Fruit fly (Drosophila melanogaster) whole organism, wandering third instar larva: ENCODE data around the gene Ucp4A.

Source experiments
- Abd-B ChIP-seq: fragments of >200 bp; optimal IDR thresholded peaks from 2 replicates; lab custom pipeline; 2017; ENCODE audit warnings: missing biosample characterization, missing genetic modification characterization
- CG32264 ChIP-seq: fragments of 200-800 bp; sonication (Bioruptor generic); optimal IDR thresholded peaks from 2 replicates; lab custom pipeline; 2016; ENCODE audit warnings: missing biosample characterization, missing genetic modification characterization
- CG9705 ChIP-seq: fragments of 200-800 bp; sonication (Bioruptor generic); optimal IDR thresholded peaks from 2 replicates; lab custom pipeline; 2018; ENCODE audit warnings: missing biosample characterization, mild to moderate bottlenecking, missing genetic modification characterization
- CrebA ChIP-seq: fragments of 200-800 bp; sonication (Bioruptor generic); optimal IDR thresholded peaks from 2 replicates; lab custom pipeline; 2016; ENCODE audit warnings: missing biosample characterization, mild to moderate bottlenecking, missing genetic modification characterization, borderline replicate concordance
- Dfd ChIP-seq: fragments of >200 bp; optimal IDR thresholded peaks from 2 replicates; lab custom pipeline; 2017; ENCODE audit warnings: missing biosample characterization, missing genetic modification characterization
- Dif ChIP-seq: fragments of 200-275, 200-300 bp; sonication (Bioruptor generic); optimal IDR thresholded peaks from 2 replicates; lab custom pipeline; 2018; ENCODE audit warnings: missing biosample characterization, missing genetic modification characterization; ENCODE audit not compliant: partially characterized antibody
- GATAd ChIP-seq: sonication (Bioruptor generic); optimal IDR thresholded peaks from 2 replicates; lab custom pipeline; 2016; ENCODE audit warnings: missing biosample characterization, missing genetic modification characterization
- HLH106 ChIP-seq: fragments of 200-800 bp; optimal IDR thresholded peaks from 3 replicates; lab custom pipeline; 2019; ENCODE audit warnings: missing biosample characterization, mild to moderate bottlenecking, missing genetic modification characterization, moderate library complexity
- Hnf4 ChIP-seq: fragments of 200-800 bp; sonication (Bioruptor generic); optimal IDR thresholded peaks from 2 replicates; lab custom pipeline; 2016; ENCODE audit warnings: missing biosample characterization, mild to moderate bottlenecking, missing genetic modification characterization
- Hr83 ChIP-seq: fragments of 200-300 bp; sonication (Bioruptor generic); optimal IDR thresholded peaks from 2 replicates; lab custom pipeline; 2016; ENCODE audit warnings: missing biosample characterization, mild to moderate bottlenecking, missing genetic modification characterization, moderate library complexity; ENCODE audit not compliant: poor library complexity, severe bottlenecking
- Jra ChIP-seq: sonication (Bioruptor generic); optimal IDR thresholded peaks from 2 replicates; lab custom pipeline; 2016; ENCODE audit warnings: missing biosample characterization, missing genetic modification characterization
- OdsH ChIP-seq: fragments of 200-800 bp; sonication (Bioruptor generic); optimal IDR thresholded peaks from 2 replicates; lab custom pipeline; 2016; ENCODE audit warnings: missing biosample characterization, mild to moderate bottlenecking, missing genetic modification characterization
- Rel ChIP-seq, 2 experiments: fragments of 200-800 bp; sonication (Bioruptor generic) in 1 of 2; optimal IDR thresholded peaks; 2 replicates in 1 of 2; 3 replicates in 1 of 2; lab custom pipeline; 2016 to 2019; ENCODE audit warnings: mild to moderate bottlenecking in 2 of 2, missing biosample characterization in 2 of 2, missing genetic modification characterization in 2 of 2, moderate library complexity in 1 of 2
- Sp1 ChIP-seq: fragments of 200-800 bp; sonication (Bioruptor generic); optimal IDR thresholded peaks from 3 replicates; lab custom pipeline; 2019; ENCODE audit warnings: missing biosample characterization, mild to moderate bottlenecking, missing genetic modification characterization, moderate library complexity
- Vsx2 ChIP-seq: fragments of 200-300, 225-300 bp; sonication (Bioruptor generic); optimal IDR thresholded peaks from 2 replicates; lab custom pipeline; 2018; ENCODE audit warnings: missing biosample characterization, missing genetic modification characterization; ENCODE audit not compliant: partially characterized antibody
- br ChIP-seq: fragments of 200-800 bp; sonication (Bioruptor generic); optimal IDR thresholded peaks from 2 replicates; lab custom pipeline; 2016; ENCODE audit warnings: missing biosample characterization, missing genetic modification characterization
- brk ChIP-seq: fragments of 200-800 bp; sonication (Bioruptor generic); optimal IDR thresholded peaks from 2 replicates; lab custom pipeline; 2016; ENCODE audit warnings: missing biosample characterization, mild to moderate bottlenecking, missing genetic modification characterization
- dmrt93B ChIP-seq: fragments of 200-800 bp; sonication (Bioruptor generic); optimal IDR thresholded peaks from 2 replicates; lab custom pipeline; 2018; ENCODE audit warnings: missing biosample characterization, mild to moderate bottlenecking, missing genetic modification characterization
- dsf ChIP-seq: sonication (Bioruptor generic); optimal IDR thresholded peaks from 2 replicates; lab custom pipeline; 2016; ENCODE audit warnings: missing biosample characterization, missing genetic modification characterization, borderline replicate concordance
- ey ChIP-seq: fragments of 200-800 bp; sonication (Bioruptor generic); optimal IDR thresholded peaks from 2 replicates; lab custom pipeline; 2016; ENCODE audit warnings: missing biosample characterization, missing genetic modification characterization
- foxo ChIP-seq, 2 experiments: fragments of 200-800 bp; sonication (Bioruptor generic); optimal IDR thresholded peaks; 2 replicates in 1 of 2; 3 replicates in 1 of 2; lab custom pipeline; 2016 to 2017; ENCODE audit warnings: missing biosample characterization in 2 of 2, missing genetic modification characterization in 2 of 2
- fru ChIP-seq: fragments of 200-800 bp; sonication (Bioruptor generic); optimal IDR thresholded peaks from 3 replicates; lab custom pipeline; 2016; ENCODE audit warnings: missing biosample characterization, mild to moderate bottlenecking, missing genetic modification characterization
- h ChIP-seq: fragments of 200-800 bp; sonication (Bioruptor generic); optimal IDR thresholded peaks from 3 replicates; lab custom pipeline; 2016; ENCODE audit warnings: missing biosample characterization, mild to moderate bottlenecking, missing genetic modification characterization
- jim ChIP-seq: fragments of 175-275, 200-325 bp; sonication (Bioruptor generic); optimal IDR thresholded peaks from 2 replicates; lab custom pipeline; 2016; ENCODE audit warnings: missing biosample characterization, mild to moderate bottlenecking, missing genetic modification characterization
- lola ChIP-seq: fragments of >200 bp; optimal IDR thresholded peaks from 2 replicates; lab custom pipeline; 2017; ENCODE audit warnings: missing biosample characterization, missing genetic modification characterization
- psq ChIP-seq: fragments of 200-800 bp; sonication (Bioruptor generic); optimal IDR thresholded peaks from 3 replicates; lab custom pipeline; 2017; ENCODE audit warnings: missing biosample characterization, mild to moderate bottlenecking, missing genetic modification characterization, moderate library complexity
- rgr ChIP-seq: fragments of 200-800 bp; sonication (Bioruptor generic); optimal IDR thresholded peaks from 3 replicates; lab custom pipeline; 2016; ENCODE audit warnings: missing biosample characterization, mild to moderate bottlenecking, missing genetic modification characterization
- sv ChIP-seq: fragments of 200-800 bp; sonication (Bioruptor generic); optimal IDR thresholded peaks from 3 replicates; lab custom pipeline; 2016; ENCODE audit warnings: missing biosample characterization, missing genetic modification characterization
- tai ChIP-seq: sonication (Bioruptor generic); optimal IDR thresholded peaks from 2 replicates; lab custom pipeline; 2016; ENCODE audit warnings: missing biosample characterization, missing genetic modification characterization
- usp ChIP-seq: fragments of >200 bp; optimal IDR thresholded peaks from 2 replicates; lab custom pipeline; 2017; ENCODE audit warnings: missing biosample characterization, missing genetic modification characterization
- woc ChIP-seq: sonication (Bioruptor generic); optimal IDR thresholded peaks from 2 replicates; lab custom pipeline; 2016; ENCODE audit warnings: missing biosample characterization, mild to moderate bottlenecking, missing genetic modification characterization

Gene Ucp4A

dm6 chrX:17812193-17812592 is 32.6 kb upstream of the Ucp4A start:
- TF ChIP-seq dsf, result no peak
- no peak for TF ChIP-seq tai (GFP tag; lab: Kevin White, UChicago)
- TF ChIP-seq CG32264 (GFP tag; lab: Kevin White, UChicago), result no peak
- TF ChIP-seq sv (GFP tag; lab: Kevin White, UChicago), result no peak
- no peak for TF ChIP-seq CG9705 (GFP tag; lab: Kevin White, UChicago)
- TF ChIP-seq usp (GFP tag; lab: Kevin White, UChicago), result no peak
- TF ChIP-seq HLH106 (tag; lab: Kevin White, UChicago), result no peak
- no peak for TF ChIP-seq ey (GFP tag; lab: Kevin White, UChicago)
- TF ChIP-seq GATAd (GFP tag; lab: Kevin White, UChicago), result no peak
- no peak for TF ChIP-seq Hnf4 (GFP tag; lab: Kevin White, UChicago)
- no peak for TF ChIP-seq OdsH
- TF ChIP-seq br (GFP tag; lab: Kevin White, UChicago), result no peak
- no peak for TF ChIP-seq jim (GFP tag; lab: Kevin White, UChicago)
- TF ChIP-seq CrebA (GFP tag; lab: Kevin White, UChicago), result no peak
- no peak for TF ChIP-seq Vsx2 (GFP tag; lab: Kevin White, UChicago)
- no peak for TF ChIP-seq psq (GFP tag; lab: Kevin White, UChicago)
- no peak for TF ChIP-seq Dfd (GFP tag; lab: Kevin White, UChicago)
- TF ChIP-seq rgr (GFP tag; lab: Kevin White, UChicago), result no peak
- TF ChIP-seq fru (GFP tag; lab: Kevin White, UChicago), result no peak

DNA sequence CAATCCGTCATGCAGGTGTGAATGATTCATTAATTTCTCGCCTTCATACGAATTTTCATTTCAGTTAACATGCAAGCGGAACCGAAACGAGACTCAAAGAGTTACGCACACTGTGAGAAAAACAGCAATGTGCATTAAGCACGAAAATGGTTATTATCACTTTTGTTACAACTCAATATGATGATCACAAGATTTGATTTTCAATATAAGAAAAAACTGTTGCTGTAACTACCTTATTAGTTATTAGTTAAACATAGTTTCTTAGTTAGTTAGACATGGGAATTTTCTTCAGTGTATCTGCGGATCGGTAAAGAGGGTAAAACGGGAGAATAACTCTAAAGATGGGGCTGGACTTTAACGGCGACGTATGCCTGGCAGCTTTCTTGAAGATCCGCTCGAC is 30.0 kb upstream of the Ucp4A start:
- no peak for TF ChIP-seq Rel (GFP tag; optimal IDR thresholded peaks at IDR 0.05; lab: Kevin White, UChicago)
- no peak for TF ChIP-seq Rel (tag; optimal IDR thresholded peaks at IDR 0.05; lab: Kevin White, UChicago)
- peak; percentile 70 for TF ChIP-seq h (GFP tag; lab: Kevin White, UChicago)
- peak; percentile 37 for TF ChIP-seq dmrt93B
- TF ChIP-seq Hr83, result no peak
- TF ChIP-seq dsf, result no peak
- peak; percentile 72 for TF ChIP-seq Hnf4 (GFP tag; lab: Kevin White, UChicago)
- peak; percentile 68 for TF ChIP-seq fru (GFP tag; lab: Kevin White, UChicago)
- TF ChIP-seq ey (GFP tag; lab: Kevin White, UChicago), result peak; percentile 72
- TF ChIP-seq Sp1 (GFP tag; lab: Kevin White, UChicago), result peak; percentile 71
- TF ChIP-seq GATAd (GFP tag; lab: Kevin White, UChicago), result no peak
- TF ChIP-seq psq (GFP tag; lab: Kevin White, UChicago), result peak; percentile 50
- peak in 1 of 2 experiments; percentile 66 for TF ChIP-seq foxo (GFP tag; optimal IDR thresholded peaks at IDR 0.05; lab: Kevin White, UChicago)
- peak; percentile 68 for TF ChIP-seq HLH106 (tag; lab: Kevin White, UChicago)
- no peak for TF ChIP-seq Dif (GFP tag; lab: Kevin White, UChicago)
- peak; percentile 59 for TF ChIP-seq brk (GFP tag; lab: Kevin White, UChicago)
- TF ChIP-seq Jra (GFP tag; lab: Kevin White, UChicago), result peak; percentile 57
- TF ChIP-seq woc, result peak; percentile 33
- TF ChIP-seq br (GFP tag; lab: Kevin White, UChicago), result peak; percentile 62
- peak; percentile 85 for TF ChIP-seq OdsH
- TF ChIP-seq rgr (GFP tag; lab: Kevin White, UChicago), result peak; percentile 65

dm6 chrX:17816437-17816836 is 28.3 kb upstream of the Ucp4A start:
- TF ChIP-seq woc (peak; percentile 45), brk (GFP tag; lab: Kevin White, UChicago) (no peak), dmrt93B (peak; percentile 15), Dfd (GFP tag; lab: Kevin White, UChicago) (no peak), sv (GFP tag; lab: Kevin White, UChicago) (no peak), lola (GFP tag; lab: Kevin White, UChicago) (no peak), Hnf4 (GFP tag; lab: Kevin White, UChicago) (peak; percentile 21), CG32264 (GFP tag; lab: Kevin White, UChicago) (no peak), br (GFP tag; lab: Kevin White, UChicago) (peak; percentile 3), fru (GFP tag; lab: Kevin White, UChicago) (peak; percentile 40), psq (GFP tag; lab: Kevin White, UChicago) (peak; percentile 31), CrebA (GFP tag; lab: Kevin White, UChicago) (no peak), h (GFP tag; lab: Kevin White, UChicago) (peak; percentile 54), HLH106 (tag; lab: Kevin White, UChicago) (peak; percentile 58), ey (GFP tag; lab: Kevin White, UChicago) (peak; percentile 44), Sp1 (GFP tag; lab: Kevin White, UChicago) (peak; percentile 68), OdsH (peak; percentile 78), Abd-B (GFP tag; lab: Kevin White, UChicago) (no peak), rgr (GFP tag; lab: Kevin White, UChicago) (peak; percentile 3), foxo (GFP tag; optimal IDR thresholded peaks at IDR 0.05; lab: Kevin White, UChicago) (peak in 1 of 2 experiments; percentile 45)
